Fruit fly (Drosophila melanogaster) Kc167 (cell line): ENCODE measurements around the gene Best1.

Experiments
- Sin3A ChIP-seq: fragments of >200 bp; optimal IDR thresholded peaks from 2 replicates; lab custom pipeline; 2018; ENCODE audit warnings: missing external identifiers
- psq ChIP-seq: fragments of >200 bp; optimal IDR thresholded peaks from 2 replicates; lab custom pipeline; 2017; ENCODE audit warnings: missing external identifiers
- ttk ChIP-seq: sonication (Bioruptor generic); optimal IDR thresholded peaks from 2 replicates; lab custom pipeline; 2017; ENCODE audit warnings: missing external identifiers

dm6 chr3R:10114915-10115534, 55.3 kb downstream of the Best1 start:
- TF ChIP-seq ttk (lab: Kevin White, UChicago) = no peak
- no peak for TF ChIP-seq psq (lab: Kevin White, UChicago)
- TF ChIP-seq Sin3A = no peak
